Worm (Caenorhabditis elegans) whole organism, mixed stage, embryonic: ENCODE measurements around the gene byn-1.

Experiments used
- M03D4.4 ChIP-seq: sonication (generic microtip); optimal IDR thresholded peaks from 2 replicates; lab custom pipeline; 2017; ENCODE audit warnings: mild to moderate bottlenecking, missing genetic modification characterization, missing compliant biosample characterization
- bed-3 ChIP-seq: fragments of 200-800 bp; sonication (Bioruptor generic); optimal IDR thresholded peaks from 3 replicates; lab custom pipeline; 2018; ENCODE audit warnings: mild to moderate bottlenecking, missing genetic modification characterization, moderate library complexity, missing compliant biosample characterization
- blmp-1 ChIP-seq: fragments of 150-350 bp; optimal IDR thresholded peaks from 2 replicates; lab custom pipeline; 2014; ENCODE audit warnings: missing biosample characterization, missing genetic modification characterization
- ceh-39 ChIP-seq: fragments of 150-350 bp; optimal IDR thresholded peaks from 2 replicates; lab custom pipeline; 2014; ENCODE audit warnings: missing biosample characterization, missing genetic modification characterization
- ceh-43 ChIP-seq: fragments of 200-800 bp; sonication (Bioruptor generic); optimal IDR thresholded peaks from 2 replicates; lab custom pipeline; 2018; ENCODE audit warnings: mild to moderate bottlenecking, missing genetic modification characterization, moderate library complexity, missing compliant biosample characterization
- ceh-83 ChIP-seq: fragments of 200-800 bp; sonication (Bioruptor generic); optimal IDR thresholded peaks from 2 replicates; lab custom pipeline; 2018; ENCODE audit warnings: mild to moderate bottlenecking, missing genetic modification characterization, missing compliant biosample characterization
- ces-1 ChIP-seq: fragments of 150-350 bp; optimal IDR thresholded peaks from 2 replicates; lab custom pipeline; 2014; ENCODE audit warnings: missing biosample characterization, missing genetic modification reagents, missing genetic modification characterization
- cnd-1 ChIP-seq: fragments of 200-800 bp; sonication (Bioruptor generic); optimal IDR thresholded peaks from 2 replicates; lab custom pipeline; 2018; ENCODE audit warnings: mild to moderate bottlenecking, missing genetic modification characterization, missing compliant biosample characterization
- drap-1 ChIP-seq: fragments of 200-800 bp; sonication (Bioruptor generic); optimal IDR thresholded peaks from 3 replicates; lab custom pipeline; 2018; ENCODE audit warnings: mild to moderate bottlenecking, missing genetic modification characterization, missing compliant biosample characterization
- elt-1 ChIP-seq: sonication (generic microtip); optimal IDR thresholded peaks from 2 replicates; lab custom pipeline; 2017; ENCODE audit warnings: missing genetic modification characterization, mild to moderate bottlenecking, missing compliant biosample characterization, antibody characterized with exemption, moderate library complexity, borderline replicate concordance; ENCODE audit not compliant: insufficient read depth
- elt-3 ChIP-seq: fragments of 150-350 bp; optimal IDR thresholded peaks from 2 replicates; lab custom pipeline; 2014; ENCODE audit warnings: missing biosample characterization, missing genetic modification characterization
- flh-1 ChIP-seq: fragments of 200-800 bp; sonication (Bioruptor generic); optimal IDR thresholded peaks from 2 replicates; lab custom pipeline; 2018; ENCODE audit warnings: mild to moderate bottlenecking, missing genetic modification characterization, moderate library complexity, missing compliant biosample characterization
- ham-2 ChIP-seq: fragments of 200-800 bp; sonication (Bioruptor generic); optimal IDR thresholded peaks from 2 replicates; lab custom pipeline; 2018; ENCODE audit warnings: mild to moderate bottlenecking, missing genetic modification characterization, missing compliant biosample characterization
- hlh-1 ChIP-seq: fragments of 150-350 bp; optimal IDR thresholded peaks from 2 replicates; lab custom pipeline; 2014; ENCODE audit warnings: missing biosample characterization, missing genetic modification reagents, missing genetic modification characterization
- lin-13 ChIP-seq: fragments of 150-350 bp; optimal IDR thresholded peaks from 2 replicates; lab custom pipeline; 2014; ENCODE audit warnings: missing biosample characterization, missing genetic modification characterization
- lin-32 ChIP-seq: fragments of 200-800 bp; sonication (Bioruptor generic); optimal IDR thresholded peaks from 2 replicates; lab custom pipeline; 2018; ENCODE audit warnings: mild to moderate bottlenecking, missing genetic modification characterization, missing compliant biosample characterization
- lsy-2 ChIP-seq: fragments of 150-350 bp; optimal IDR thresholded peaks from 2 replicates; lab custom pipeline; 2014; ENCODE audit warnings: missing biosample characterization, missing genetic modification characterization
- mab-5 ChIP-seq: fragments of 150-350 bp; optimal IDR thresholded peaks from 2 replicates; lab custom pipeline; 2014; ENCODE audit warnings: missing biosample characterization, missing genetic modification characterization
- mep-1 ChIP-seq: fragments of 150-350 bp; optimal IDR thresholded peaks from 2 replicates; lab custom pipeline; 2017; ENCODE audit warnings: missing biosample characterization, missing genetic modification reagents, missing genetic modification characterization, inconsistent platforms
- mls-2 ChIP-seq: sonication (generic microtip); optimal IDR thresholded peaks from 2 replicates; lab custom pipeline; 2016; ENCODE audit warnings: mild to moderate bottlenecking, missing genetic modification characterization, moderate library complexity, missing compliant biosample characterization
- nhr-12 ChIP-seq: fragments of 150-350 bp; optimal IDR thresholded peaks from 2 replicates; lab custom pipeline; 2014; ENCODE audit warnings: missing biosample characterization, missing genetic modification characterization
- nhr-2 ChIP-seq: fragments of 150-350 bp; optimal IDR thresholded peaks from 2 replicates; lab custom pipeline; 2014; ENCODE audit warnings: missing biosample characterization, missing genetic modification characterization
- nhr-237 ChIP-seq: fragments of 150-350 bp; optimal IDR thresholded peaks from 2 replicates; lab custom pipeline; 2014; ENCODE audit warnings: missing biosample characterization, missing genetic modification characterization
- nhr-28 ChIP-seq: fragments of 150-350 bp; optimal IDR thresholded peaks from 2 replicates; lab custom pipeline; 2014; ENCODE audit warnings: missing biosample characterization, missing genetic modification characterization
- nhr-76 ChIP-seq: sonication (generic microtip); optimal IDR thresholded peaks from 2 replicates; lab custom pipeline; 2017; ENCODE audit warnings: missing biosample characterization, missing genetic modification characterization
- pha-4 ChIP-seq: fragments of 150-350 bp; optimal IDR thresholded peaks from 2 replicates; lab custom pipeline; 2018; ENCODE audit warnings: missing biosample characterization, missing genetic modification reagents, missing genetic modification characterization
- sem-2 ChIP-seq: fragments of 200-800 bp; sonication (Bioruptor generic); optimal IDR thresholded peaks from 2 replicates; lab custom pipeline; 2018; ENCODE audit warnings: mild to moderate bottlenecking, missing genetic modification characterization, missing compliant biosample characterization
- snpc-4 ChIP-seq: fragments of 150-350 bp; optimal IDR thresholded peaks from 2 replicates; lab custom pipeline; 2014; ENCODE audit warnings: missing biosample characterization, missing genetic modification characterization
- sptf-1 ChIP-seq: sonication (generic microtip); optimal IDR thresholded peaks from 2 replicates; lab custom pipeline; 2017; ENCODE audit warnings: mild to moderate bottlenecking, missing genetic modification characterization, moderate library complexity, missing compliant biosample characterization
- tbx-8 ChIP-seq: fragments of 200-800 bp; sonication (Bioruptor generic); optimal IDR thresholded peaks from 2 replicates; lab custom pipeline; 2018; ENCODE audit warnings: mild to moderate bottlenecking, missing genetic modification characterization, moderate library complexity, missing compliant biosample characterization
- unc-120 ChIP-seq: sonication (generic microtip); optimal IDR thresholded peaks from 2 replicates; lab custom pipeline; 2017; ENCODE audit warnings: missing genetic modification characterization, missing compliant biosample characterization; ENCODE audit not compliant: poor library complexity, severe bottlenecking
- unc-39 ChIP-seq: fragments of 150-350 bp; optimal IDR thresholded peaks from 2 replicates; lab custom pipeline; 2014; ENCODE audit warnings: missing biosample characterization, missing genetic modification characterization
- unc-62 ChIP-seq: fragments of 150-350 bp; optimal IDR thresholded peaks from 2 replicates; lab custom pipeline; 2014; ENCODE audit warnings: missing biosample characterization, missing genetic modification reagents, missing genetic modification characterization
- zip-8 ChIP-seq: fragments of 150-350 bp; optimal IDR thresholded peaks from 2 replicates; lab custom pipeline; 2014; ENCODE audit warnings: missing biosample characterization, missing genetic modification characterization
- ztf-11 ChIP-seq: fragments of 150-350 bp; optimal IDR thresholded peaks from 2 replicates; lab custom pipeline; 2014; ENCODE audit warnings: missing biosample characterization, missing genetic modification characterization

Gene byn-1

DNA sequence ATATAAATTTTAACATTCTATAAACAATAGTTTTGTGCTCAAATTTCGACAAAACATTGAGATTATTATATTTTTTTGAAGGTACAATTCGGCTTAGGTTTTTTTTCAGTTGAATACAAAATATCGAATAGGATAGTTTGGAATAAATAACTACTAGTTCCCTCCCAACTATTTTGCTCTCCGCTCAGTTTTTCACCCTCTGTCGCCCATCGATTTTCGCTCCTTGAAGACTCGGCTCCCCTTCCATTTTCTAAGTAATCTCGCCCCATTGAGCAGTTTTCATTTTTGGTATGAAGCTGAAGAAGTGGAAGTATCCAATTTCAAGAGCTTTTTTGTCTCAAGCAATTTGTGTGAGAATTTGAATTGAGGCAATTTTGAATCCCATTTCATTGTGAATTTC is 41.9 kb downstream of the byn-1 start, which contains the start of gene F31E3.2:
F31E3.2 (plus strand) TSS at position 301 of the 400 bp plus-strand sequence.
- TF ChIP-seq ztf-11 (tag; lab: Kevin White, UChicago): no peak
- no peak for TF ChIP-seq flh-1 (GFP tag; lab: Kevin White, UChicago)

ce11 chrIII:6974952-6975351 is 43.2 kb downstream of the byn-1 start:
- TF ChIP-seq zip-8 (tag; lab: Kevin White, UChicago): peak; percentile 91
- TF ChIP-seq ceh-39: no peak
- TF ChIP-seq pha-4 (tag; lab: Kevin White, UChicago): no peak
- TF ChIP-seq, all 35 proteins: peak for 1

DNA sequence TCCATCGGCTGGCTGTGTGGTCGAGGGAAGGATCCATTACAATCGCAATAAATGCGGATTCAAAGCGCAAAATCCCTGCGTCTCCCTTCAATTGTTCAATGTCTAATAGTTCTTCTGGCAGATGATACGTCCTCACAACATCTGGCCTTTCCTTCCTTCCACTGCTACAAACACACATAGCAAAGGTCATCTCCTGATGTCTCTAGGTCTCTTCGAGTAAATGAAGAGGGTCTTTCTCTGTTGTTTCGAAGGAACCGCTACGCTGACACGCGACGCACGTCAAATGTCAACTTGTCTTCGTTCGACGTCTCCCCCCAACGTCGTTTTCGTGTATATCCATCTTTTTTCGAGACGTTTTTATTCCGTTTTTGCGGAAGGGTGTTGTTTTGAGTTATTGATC is 47.1 kb downstream of the byn-1 start:
- TF ChIP-seq unc-39 (tag; lab: Kevin White, UChicago) (peak; percentile 2), drap-1 (GFP tag; lab: Kevin White, UChicago) (peak; percentile 13), ceh-39 (peak; percentile 66), lin-13 (peak; percentile 58), mls-2 (tag; lab: Kevin White, UChicago) (peak; percentile 55), M03D4.4 (tag; lab: Kevin White, UChicago) (peak; percentile 53), tbx-8 (GFP tag; lab: Kevin White, UChicago) (peak; percentile 3), ceh-83 (GFP tag; lab: Kevin White, UChicago) (no peak), sem-2 (GFP tag; lab: Kevin White, UChicago) (no peak), ceh-43 (no peak), elt-3 (tag; lab: Kevin White, UChicago) (no peak), blmp-1 (tag; lab: Kevin White, UChicago) (no peak), zip-8 (tag; lab: Kevin White, UChicago) (no peak), sptf-1 (tag; lab: Kevin White, UChicago) (peak; percentile 53), elt-1 (tag; lab: Kevin White, UChicago) (peak; percentile 22), snpc-4 (no peak), cnd-1 (tag; lab: Kevin White, UChicago) (peak; percentile 95), ham-2 (GFP tag; lab: Kevin White, UChicago) (peak; percentile 74), lsy-2 (tag; lab: Kevin White, UChicago) (peak; percentile 55), unc-62 (GFP tag; lab: Kevin White, UChicago) (peak; percentile 100), ztf-11 (tag; lab: Kevin White, UChicago) (peak; percentile 30), nhr-2 (tag; lab: Kevin White, UChicago) (peak; percentile 88), nhr-12 (no peak), bed-3 (GFP tag; lab: Kevin White, UChicago) (no peak), ces-1 (no peak), pha-4 (tag; lab: Kevin White, UChicago) (no peak), mab-5 (tag; lab: Kevin White, UChicago) (no peak), unc-120 (tag; lab: Kevin White, UChicago) (peak; percentile 76), nhr-237 (tag; lab: Kevin White, UChicago) (no peak), mep-1 (peak; percentile 67), lin-32 (GFP tag; lab: Kevin White, UChicago) (peak; percentile 81), flh-1 (GFP tag; lab: Kevin White, UChicago) (no peak), hlh-1 (tag; lab: Kevin White, UChicago) (peak; percentile 93), nhr-28 (tag; lab: Kevin White, UChicago) (no peak), nhr-76 (tag; lab: Kevin White, UChicago) (no peak)

DNA sequence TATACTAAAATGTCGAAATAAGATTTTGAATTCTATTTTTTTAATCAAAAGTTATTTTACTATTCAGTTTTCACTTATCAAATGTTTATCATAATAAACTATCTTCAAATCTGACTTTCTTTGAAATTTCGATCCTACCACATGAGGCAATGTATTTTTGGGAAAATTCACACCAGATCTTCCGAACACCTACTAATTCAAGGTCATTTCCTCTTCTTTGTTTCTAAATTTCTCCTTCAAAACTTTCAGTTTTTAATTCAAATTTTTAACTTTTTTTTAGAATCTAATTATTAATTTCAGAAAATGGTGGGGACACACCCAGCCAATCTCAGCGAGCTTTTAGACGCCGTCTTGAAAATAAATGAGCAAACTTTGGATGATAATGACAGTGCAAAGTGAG is 47.8 kb downstream of the byn-1 start, which contains the start of gene ceh-20:
ceh-20 (plus strand) TSS at position 301 of the 400 bp plus-strand sequence.
- TF ChIP-seq M03D4.4 (tag; lab: Kevin White, UChicago): no peak
- no peak for TF ChIP-seq drap-1 (GFP tag; lab: Kevin White, UChicago)
- no peak for TF ChIP-seq zip-8 (tag; lab: Kevin White, UChicago)
- no peak for TF ChIP-seq mls-2 (tag; lab: Kevin White, UChicago)
- TF ChIP-seq ztf-11 (tag; lab: Kevin White, UChicago): no peak
- TF ChIP-seq mep-1: no peak
- TF ChIP-seq flh-1 (GFP tag; lab: Kevin White, UChicago): no peak
- TF ChIP-seq hlh-1 (tag; lab: Kevin White, UChicago): no peak
- no peak for TF ChIP-seq nhr-2 (tag; lab: Kevin White, UChicago)
- TF ChIP-seq ceh-39: no peak
- TF ChIP-seq bed-3 (GFP tag; lab: Kevin White, UChicago): no peak
- no peak for TF ChIP-seq lsy-2 (tag; lab: Kevin White, UChicago)
- TF ChIP-seq nhr-12: no peak
- no peak for TF ChIP-seq snpc-4
- TF ChIP-seq nhr-237 (tag; lab: Kevin White, UChicago): no peak
- TF ChIP-seq nhr-28 (tag; lab: Kevin White, UChicago): no peak
- no peak for TF ChIP-seq ces-1
- no peak for TF ChIP-seq pha-4 (tag; lab: Kevin White, UChicago)
- no peak for TF ChIP-seq ham-2 (GFP tag; lab: Kevin White, UChicago)
